Worm (Caenorhabditis elegans) whole organism, L1 larva: Measurements from ENCODE around the gene C02F5.3.

Experiments used
- C16A3.4 ChIP-seq: fragments of 150-350 bp; optimal IDR thresholded peaks from 2 replicates; lab custom pipeline; 2014; ENCODE audit warnings: missing biosample characterization, missing genetic modification characterization
- F16B12.6 ChIP-seq: fragments of 150-350 bp; optimal IDR thresholded peaks from 2 replicates; lab custom pipeline; 2014; ENCODE audit warnings: missing biosample characterization, missing genetic modification characterization
- aha-1 ChIP-seq: fragments of 150-350 bp; optimal IDR thresholded peaks from 2 replicates; lab custom pipeline; 2014; ENCODE audit warnings: missing biosample characterization, missing genetic modification characterization
- ceh-8 ChIP-seq: fragments of 200-800 bp; sonication (Bioruptor generic); optimal IDR thresholded peaks from 2 replicates; lab custom pipeline; 2018; ENCODE audit warnings: mild to moderate bottlenecking, missing genetic modification characterization, moderate library complexity, missing compliant biosample characterization
- ceh-82 ChIP-seq, 3 experiments: fragments of 150-350 bp in 1 of 3; sonication (generic microtip) in 2 of 3; optimal IDR thresholded peaks; 2 replicates each; lab custom pipeline; 2014 to 2017; ENCODE audit warnings: missing biosample characterization in 3 of 3, missing genetic modification characterization in 3 of 3
- ceh-90 ChIP-seq: sonication (generic microtip); optimal IDR thresholded peaks from 2 replicates; lab custom pipeline; 2016; ENCODE audit warnings: missing genetic modification characterization, missing compliant biosample characterization
- egl-13 ChIP-seq: sonication (generic microtip); optimal IDR thresholded peaks from 2 replicates; lab custom pipeline; 2016; ENCODE audit warnings: missing genotype, missing genetic modification reagents, missing genetic modification characterization, missing compliant biosample characterization
- elt-3 ChIP-seq, 6 experiments: fragments of 150-350 bp in 1 of 6; sonication (generic microtip); optimal IDR thresholded peaks; 2 replicates each; lab custom pipeline; 2017 to 2018; ENCODE audit warnings: missing biosample characterization in 6 of 6, missing genetic modification characterization in 6 of 6, inconsistent platforms in 1 of 6
- ets-5 ChIP-seq: fragments of 200-800 bp; sonication (Bioruptor generic); IDR thresholded peaks from 2 replicates; pipeline ENCODE4 v1.3.6; 2022; ENCODE audit warnings: missing genetic modification characterization, missing compliant biosample characterization
- fkh-10 ChIP-seq: sonication (generic microtip); optimal IDR thresholded peaks from 2 replicates; lab custom pipeline; 2017; ENCODE audit warnings: missing biosample characterization, missing genetic modification reagents, missing genetic modification characterization
- jun-1 ChIP-seq: fragments of 150-350 bp; optimal IDR thresholded peaks from 2 replicates; lab custom pipeline; 2014; ENCODE audit warnings: missing biosample characterization, missing genetic modification reagents, missing genetic modification characterization
- lin-13 ChIP-seq: fragments of 150-350 bp; optimal IDR thresholded peaks from 2 replicates; lab custom pipeline; 2014; ENCODE audit warnings: missing biosample characterization, missing genetic modification reagents, missing genetic modification characterization
- lin-14 ChIP-seq: fragments of 200-800 bp; sonication (Bioruptor generic); optimal IDR thresholded peaks from 2 replicates; lab custom pipeline; 2018; ENCODE audit warnings: mild to moderate bottlenecking, missing genetic modification characterization, moderate library complexity, missing compliant biosample characterization
- lin-15B ChIP-seq: fragments of 150-350 bp; sonication (generic microtip); optimal IDR thresholded peaks from 3 replicates; lab custom pipeline; 2014; ENCODE audit warnings: missing biosample characterization, missing genetic modification characterization
- lin-39 ChIP-seq: fragments of 150-350 bp; optimal IDR thresholded peaks from 2 replicates; lab custom pipeline; 2014; ENCODE audit warnings: missing biosample characterization, missing genetic modification reagents, missing genetic modification characterization
- lir-3 ChIP-seq: sonication (generic microtip); optimal IDR thresholded peaks from 2 replicates; lab custom pipeline; 2016; ENCODE audit warnings: mild to moderate bottlenecking, missing genetic modification characterization, moderate library complexity, missing compliant biosample characterization; ENCODE audit not compliant: poor library complexity
- mdl-1 ChIP-seq, 2 experiments: fragments of 150-350 bp; optimal IDR thresholded peaks; 2 replicates each; lab custom pipeline; 2014 to 2017; ENCODE audit warnings: missing biosample characterization in 2 of 2, missing genetic modification characterization in 2 of 2, inconsistent platforms in 1 of 2
- nhr-11 ChIP-seq: fragments of 150-350 bp; optimal IDR thresholded peaks from 2 replicates; lab custom pipeline; 2014; ENCODE audit warnings: missing biosample characterization, missing genetic modification characterization
- nhr-20 ChIP-seq: sonication (generic microtip); optimal IDR thresholded peaks from 2 replicates; lab custom pipeline; 2016; ENCODE audit warnings: mild to moderate bottlenecking, missing genetic modification characterization, missing compliant biosample characterization
- nhr-237 ChIP-seq: fragments of 150-350 bp; optimal IDR thresholded peaks from 2 replicates; lab custom pipeline; 2014; ENCODE audit warnings: missing biosample characterization, missing genetic modification characterization
- nhr-84 ChIP-seq: sonication (generic microtip); optimal IDR thresholded peaks from 2 replicates; lab custom pipeline; 2017; ENCODE audit warnings: missing biosample characterization, missing genetic modification characterization
- nhr-85 ChIP-seq: sonication (generic microtip); peaks from one replicate; lab custom pipeline; 2016; ENCODE audit warnings: missing genetic modification characterization, inconsistent platforms, missing compliant biosample characterization
- pax-3 ChIP-seq: fragments of 200-800 bp; sonication (Bioruptor generic); optimal IDR thresholded peaks from 2 replicates; lab custom pipeline; 2018; ENCODE audit warnings: mild to moderate bottlenecking, missing genetic modification characterization, moderate library complexity, missing compliant biosample characterization
- snu-23 ChIP-seq: sonication (generic microtip); optimal IDR thresholded peaks from 2 replicates; lab custom pipeline; 2016; ENCODE audit warnings: missing genetic modification characterization, missing compliant biosample characterization
- sptf-1 ChIP-seq: fragments of 150-350 bp; optimal IDR thresholded peaks from 2 replicates; lab custom pipeline; 2014; ENCODE audit warnings: missing biosample characterization, missing genetic modification characterization
- sup-37 ChIP-seq: fragments of 200-800 bp; sonication (Bioruptor generic); optimal IDR thresholded peaks from 2 replicates; lab custom pipeline; 2018; ENCODE audit warnings: mild to moderate bottlenecking, missing genetic modification characterization, missing compliant biosample characterization
- tlp-1 ChIP-seq: fragments of 150-350 bp; optimal IDR thresholded peaks from 2 replicates; lab custom pipeline; 2014; ENCODE audit warnings: missing biosample characterization, missing genetic modification characterization
- unc-130 ChIP-seq: fragments of 150-350 bp; optimal IDR thresholded peaks from 2 replicates; lab custom pipeline; 2017; ENCODE audit warnings: missing biosample characterization, missing genetic modification characterization, inconsistent platforms
- unc-62 ChIP-seq: fragments of 150-350 bp; optimal IDR thresholded peaks from 2 replicates; lab custom pipeline; 2014; ENCODE audit warnings: missing biosample characterization, missing genetic modification reagents, missing genetic modification characterization
- vab-15 ChIP-seq: sonication (generic microtip); optimal IDR thresholded peaks from 2 replicates; lab custom pipeline; 2017; ENCODE audit warnings: missing genotype, mild to moderate bottlenecking, missing genetic modification characterization, missing compliant biosample characterization
- xbp-1 ChIP-seq: sonication (generic microtip); optimal IDR thresholded peaks from 2 replicates; lab custom pipeline; 2016; ENCODE audit warnings: missing genetic modification characterization, missing compliant biosample characterization
- zag-1 ChIP-seq: fragments of 150-350 bp; optimal IDR thresholded peaks from 2 replicates; lab custom pipeline; 2014; ENCODE audit warnings: missing biosample characterization, missing genetic modification characterization
- zip-4 ChIP-seq: fragments of 200-800 bp; sonication (Bioruptor generic); optimal IDR thresholded peaks from 2 replicates; lab custom pipeline; 2018; ENCODE audit warnings: mild to moderate bottlenecking, missing genetic modification characterization, moderate library complexity, missing compliant biosample characterization
- ztf-11 ChIP-seq, 2 experiments: sonication (generic microtip); optimal IDR thresholded peaks; 2 replicates each; lab custom pipeline; 2016 to 2017; ENCODE audit warnings: missing genetic modification characterization in 2 of 2, missing biosample characterization in 1 of 2, missing compliant biosample characterization in 1 of 2
- ztf-4 ChIP-seq: fragments of 150-350 bp; optimal IDR thresholded peaks from 2 replicates; lab custom pipeline; 2014; ENCODE audit warnings: missing biosample characterization, missing genetic modification characterization

Gene C02F5.3

ce11 chrIII:8250007-8250683 is 4.5 kb downstream of the C02F5.3 start, which contains the start of gene knl-1 (continued):
- TF ChIP-seq elt-3 (tag; optimal IDR thresholded peaks at IDR 0.05; lab: Kevin White, UChicago): peak in 1 of 6 experiments; percentile 22
- TF ChIP-seq lin-15B (tag; lab: Kevin White, UChicago): peak; percentile 74
- peak; percentile 50 for TF ChIP-seq snu-23
- no peak for TF ChIP-seq fkh-10 (GFP tag; lab: Kevin White, UChicago)
- TF ChIP-seq vab-15 (tag; lab: Kevin White, UChicago): peak; percentile 17
- no peak for TF ChIP-seq sup-37 (GFP tag; lab: Kevin White, UChicago)
- TF ChIP-seq lin-13 (GFP tag; lab: Kevin White, UChicago): peak; percentile 49
- peak; percentile 27 for TF ChIP-seq nhr-20
- no peak for TF ChIP-seq lin-39 (tag; lab: Kevin White, UChicago)
- TF ChIP-seq xbp-1: peak; percentile 22
- TF ChIP-seq C16A3.4 (tag; lab: Kevin White, UChicago): peak; percentile 82
- TF ChIP-seq nhr-11 (tag; lab: Kevin White, UChicago): no peak
- TF ChIP-seq lir-3: peak; percentile 36
- TF ChIP-seq ztf-11 (tag; optimal IDR thresholded peaks at IDR 0.05; lab: Kevin White, UChicago): no peak
- TF ChIP-seq ets-5 (GFP tag; lab: Robert Waterston, UW): no peak
- TF ChIP-seq zag-1 (tag; lab: Kevin White, UChicago): no peak
- TF ChIP-seq unc-62 (GFP tag; lab: Kevin White, UChicago): no peak
- no peak for TF ChIP-seq ztf-4 (tag; lab: Kevin White, UChicago)
- no peak for TF ChIP-seq unc-130 (tag; lab: Kevin White, UChicago)
- peak; percentile 42 for TF ChIP-seq F16B12.6
- TF ChIP-seq sptf-1 (tag; lab: Kevin White, UChicago): no peak
- peak; percentile 62 for TF ChIP-seq nhr-85 (tag; lab: Kevin White, UChicago)
- TF ChIP-seq nhr-237 (tag; lab: Kevin White, UChicago): peak; percentile 2

ce11 chrIII:8254938-8255337 is 9.2 kb downstream of the C02F5.3 start, which contains the start of gene F09G8.5:
F09G8.5 (plus strand) TSS chrIII:8254975.
- TF ChIP-seq lin-14 (GFP tag; lab: Kevin White, UChicago) (peak; percentile 54), zip-4 (GFP tag; lab: Kevin White, UChicago) (no peak)

- TF ChIP-seq aha-1 (tag; lab: Kevin White, UChicago): no peak
- no peak for TF ChIP-seq lir-3
- no peak for TF ChIP-seq jun-1 (tag; lab: Kevin White, UChicago)
- TF ChIP-seq mdl-1 (tag; optimal IDR thresholded peaks at IDR 0.05; lab: Kevin White, UChicago): no peak
- no peak for TF ChIP-seq ceh-90 (tag; lab: Kevin White, UChicago)
- TF ChIP-seq unc-130 (tag; lab: Kevin White, UChicago): no peak
- no peak for TF ChIP-seq nhr-11 (tag; lab: Kevin White, UChicago)
- TF ChIP-seq lin-15B (tag; lab: Kevin White, UChicago): no peak
- no peak for TF ChIP-seq C16A3.4 (tag; lab: Kevin White, UChicago)
- no peak for TF ChIP-seq nhr-84 (tag; lab: Kevin White, UChicago)
- no peak for TF ChIP-seq egl-13 (tag; lab: Kevin White, UChicago)
- no peak for TF ChIP-seq lin-14 (GFP tag; lab: Kevin White, UChicago)
- no peak for TF ChIP-seq fkh-10 (GFP tag; lab: Kevin White, UChicago)
- TF ChIP-seq tlp-1 (tag; lab: Kevin White, UChicago): no peak
- no peak for TF ChIP-seq ceh-8 (GFP tag; lab: Kevin White, UChicago)
- TF ChIP-seq ceh-82 (tag; optimal IDR thresholded peaks at IDR 0.05; lab: Kevin White, UChicago): no peak
- TF ChIP-seq xbp-1: no peak
- TF ChIP-seq sptf-1 (tag; lab: Kevin White, UChicago): no peak
- TF ChIP-seq pax-3 (tag; lab: Kevin White, UChicago): no peak
- no peak for TF ChIP-seq zag-1 (tag; lab: Kevin White, UChicago)
- TF ChIP-seq, all 84 proteins: peak for 0
These were observed 12.4 kb downstream of the C02F5.3 start, which contains the start of gene ncr-2 for ce11 chrIII:8258045-8258444. ncr-2 (plus strand) TSS chrIII:8258345.
